Fruit fly (Drosophila melanogaster): ENCODE results near the gene Tie.

- TF ChIP-seq h (optimal IDR thresholded peaks at IDR 0.05) (no peak), psq (optimal IDR thresholded peaks at IDR 0.05) (no peak), ttk (optimal IDR thresholded peaks at IDR 0.05) (no peak), Myc (optimal IDR thresholded peaks at IDR 0.05) (no peak)
Measured at dm6 chr3L:4544633-4545032, 12.7 kb upstream of the Tie start.
